Worm (Caenorhabditis elegans) whole organism, L1 larva: Measurements from ENCODE around the gene farl-11.

Experiments used
- C04F5.9 ChIP-seq: sonication (generic microtip); optimal IDR thresholded peaks from 2 replicates; lab custom pipeline; 2016; ENCODE audit warnings: missing genetic modification characterization, missing compliant biosample characterization
- C16A3.4 ChIP-seq: fragments of 150-350 bp; optimal IDR thresholded peaks from 2 replicates; lab custom pipeline; 2014; ENCODE audit warnings: missing biosample characterization, missing genetic modification characterization
- C34B4.2 ChIP-seq: sonication (generic microtip); optimal IDR thresholded peaks from 2 replicates; lab custom pipeline; 2017; ENCODE audit warnings: mild to moderate bottlenecking, missing genetic modification characterization, missing compliant biosample characterization
- F16B12.6 ChIP-seq: fragments of 150-350 bp; optimal IDR thresholded peaks from 2 replicates; lab custom pipeline; 2014; ENCODE audit warnings: missing biosample characterization, missing genetic modification characterization
- aha-1 ChIP-seq: fragments of 150-350 bp; optimal IDR thresholded peaks from 2 replicates; lab custom pipeline; 2014; ENCODE audit warnings: missing biosample characterization, missing genetic modification characterization
- alr-1 ChIP-seq: fragments of 200-800 bp; sonication (Bioruptor generic); optimal IDR thresholded peaks from 2 replicates; lab custom pipeline; 2018; ENCODE audit warnings: borderline replicate concordance, mild to moderate bottlenecking, missing genetic modification characterization, missing compliant biosample characterization
- ceh-82 ChIP-seq, 3 experiments: fragments of 150-350 bp in 1 of 3; sonication (generic microtip) in 2 of 3; optimal IDR thresholded peaks; 2 replicates each; lab custom pipeline; 2014 to 2017; ENCODE audit warnings: missing biosample characterization in 3 of 3, missing genetic modification characterization in 3 of 3
- ceh-88 ChIP-seq: fragments of 200-800 bp; sonication (Bioruptor generic); IDR thresholded peaks from 2 replicates; pipeline ENCODE4 v1.3.6; 2022; ENCODE audit warnings: missing genetic modification characterization, missing compliant biosample characterization
- ceh-90 ChIP-seq: sonication (generic microtip); optimal IDR thresholded peaks from 2 replicates; lab custom pipeline; 2016; ENCODE audit warnings: missing genetic modification characterization, missing compliant biosample characterization
- dpl-1 ChIP-seq, 3 experiments: fragments of 150-350 bp in 2 of 3; sonication (generic microtip) in 1 of 3; optimal IDR thresholded peaks; 2 replicates each; lab custom pipeline; 2014 to 2017; ENCODE audit warnings: missing biosample characterization in 3 of 3, missing genetic modification characterization in 3 of 3, missing genetic modification reagents in 3 of 3
- dsc-1 ChIP-seq: sonication (generic microtip); optimal IDR thresholded peaks from 2 replicates; lab custom pipeline; 2016; ENCODE audit warnings: mild to moderate bottlenecking, missing genetic modification characterization, missing compliant biosample characterization
- efl-3 ChIP-seq: fragments of 200-800 bp; sonication (Bioruptor generic); optimal IDR thresholded peaks from 2 replicates; lab custom pipeline; 2018; ENCODE audit warnings: mild to moderate bottlenecking, missing genetic modification characterization, missing compliant biosample characterization
- egl-13 ChIP-seq: sonication (generic microtip); optimal IDR thresholded peaks from 2 replicates; lab custom pipeline; 2016; ENCODE audit warnings: missing genotype, missing genetic modification reagents, missing genetic modification characterization, missing compliant biosample characterization
- elt-3 ChIP-seq, 6 experiments: fragments of 150-350 bp in 1 of 6; sonication (generic microtip); optimal IDR thresholded peaks; 2 replicates each; lab custom pipeline; 2017 to 2018; ENCODE audit warnings: missing biosample characterization in 6 of 6, missing genetic modification characterization in 6 of 6, inconsistent platforms in 1 of 6
- ets-5 ChIP-seq: fragments of 200-800 bp; sonication (Bioruptor generic); IDR thresholded peaks from 2 replicates; pipeline ENCODE4 v1.3.6; 2022; ENCODE audit warnings: missing genetic modification characterization, missing compliant biosample characterization
- fkh-8 ChIP-seq: sonication (generic microtip); optimal IDR thresholded peaks from 2 replicates; lab custom pipeline; 2016; ENCODE audit warnings: mild to moderate bottlenecking, missing genetic modification characterization, missing compliant biosample characterization
- fos-1 ChIP-seq: fragments of 150-350 bp; optimal IDR thresholded peaks from 2 replicates; lab custom pipeline; 2014; ENCODE audit warnings: missing biosample characterization, missing genetic modification characterization
- grh-1 ChIP-seq: fragments of 200-800 bp; sonication (Bioruptor generic); IDR thresholded peaks from 2 replicates; pipeline ENCODE4 v1.3.6; 2022; ENCODE audit warnings: missing genetic modification reagents, missing genetic modification characterization, missing compliant biosample characterization
- hlh-4 ChIP-seq: sonication (generic microtip); optimal IDR thresholded peaks from 2 replicates; lab custom pipeline; 2016; ENCODE audit warnings: mild to moderate bottlenecking, missing genetic modification characterization, missing compliant biosample characterization
- irx-1 ChIP-seq: sonication (generic microtip); optimal IDR thresholded peaks from 2 replicates; lab custom pipeline; 2016; ENCODE audit warnings: missing genetic modification characterization, missing compliant biosample characterization
- lin-13 ChIP-seq: fragments of 150-350 bp; optimal IDR thresholded peaks from 2 replicates; lab custom pipeline; 2014; ENCODE audit warnings: missing biosample characterization, missing genetic modification reagents, missing genetic modification characterization
- lin-15B ChIP-seq: fragments of 150-350 bp; sonication (generic microtip); optimal IDR thresholded peaks from 3 replicates; lab custom pipeline; 2014; ENCODE audit warnings: missing biosample characterization, missing genetic modification characterization
- lin-39 ChIP-seq: fragments of 150-350 bp; optimal IDR thresholded peaks from 2 replicates; lab custom pipeline; 2014; ENCODE audit warnings: missing biosample characterization, missing genetic modification reagents, missing genetic modification characterization
- lsy-2 ChIP-seq, 2 experiments: fragments of 150-350 bp; optimal IDR thresholded peaks; 2 replicates each; lab custom pipeline; 2014; ENCODE audit warnings: missing biosample characterization in 2 of 2, missing genetic modification characterization in 2 of 2
- mab-9 ChIP-seq: fragments of 200-800 bp; sonication (Bioruptor generic); IDR thresholded peaks from 2 replicates; pipeline ENCODE4 v1.3.6; 2022; ENCODE audit warnings: missing genetic modification reagents, missing genetic modification characterization, missing compliant biosample characterization
- mep-1 ChIP-seq: fragments of 150-350 bp; optimal IDR thresholded peaks from 2 replicates; lab custom pipeline; 2014; ENCODE audit warnings: missing biosample characterization, missing genetic modification characterization
- nhr-11 ChIP-seq: fragments of 150-350 bp; optimal IDR thresholded peaks from 2 replicates; lab custom pipeline; 2014; ENCODE audit warnings: missing biosample characterization, missing genetic modification characterization
- nhr-12 ChIP-seq: sonication (generic microtip); optimal IDR thresholded peaks from 2 replicates; lab custom pipeline; 2017; ENCODE audit warnings: missing biosample characterization, missing genetic modification characterization
- nhr-20 ChIP-seq: sonication (generic microtip); optimal IDR thresholded peaks from 2 replicates; lab custom pipeline; 2016; ENCODE audit warnings: mild to moderate bottlenecking, missing genetic modification characterization, missing compliant biosample characterization
- nhr-47 ChIP-seq: sonication (generic microtip); optimal IDR thresholded peaks from 2 replicates; lab custom pipeline; 2016; ENCODE audit warnings: mild to moderate bottlenecking, missing genetic modification characterization, moderate library complexity, missing compliant biosample characterization
- nhr-90 ChIP-seq: sonication (generic microtip); optimal IDR thresholded peaks from 2 replicates; lab custom pipeline; 2016; ENCODE audit warnings: mild to moderate bottlenecking, missing genetic modification characterization, missing compliant biosample characterization; ENCODE audit not compliant: poor library complexity
- pax-3 ChIP-seq: fragments of 200-800 bp; sonication (Bioruptor generic); optimal IDR thresholded peaks from 2 replicates; lab custom pipeline; 2018; ENCODE audit warnings: mild to moderate bottlenecking, missing genetic modification characterization, moderate library complexity, missing compliant biosample characterization
- skn-1 ChIP-seq: fragments of 150-350 bp; optimal IDR thresholded peaks from 2 replicates; lab custom pipeline; 2014; ENCODE audit warnings: missing biosample characterization, missing genetic modification characterization
- snpc-4 ChIP-seq: fragments of 150-350 bp; optimal IDR thresholded peaks from 2 replicates; lab custom pipeline; 2014; ENCODE audit warnings: missing biosample characterization, missing genetic modification characterization
- snu-23 ChIP-seq: sonication (generic microtip); optimal IDR thresholded peaks from 2 replicates; lab custom pipeline; 2016; ENCODE audit warnings: missing genetic modification characterization, missing compliant biosample characterization
- sox-4 ChIP-seq: sonication (generic microtip); optimal IDR thresholded peaks from 2 replicates; lab custom pipeline; 2016; ENCODE audit warnings: missing genetic modification characterization, missing compliant biosample characterization
- sup-37 ChIP-seq: fragments of 200-800 bp; sonication (Bioruptor generic); optimal IDR thresholded peaks from 2 replicates; lab custom pipeline; 2018; ENCODE audit warnings: mild to moderate bottlenecking, missing genetic modification characterization, missing compliant biosample characterization
- swsn-7 ChIP-seq: sonication (generic microtip); optimal IDR thresholded peaks from 2 replicates; lab custom pipeline; 2016; ENCODE audit warnings: missing genetic modification characterization, missing compliant biosample characterization
- tlp-1 ChIP-seq: fragments of 150-350 bp; optimal IDR thresholded peaks from 2 replicates; lab custom pipeline; 2014; ENCODE audit warnings: missing biosample characterization, missing genetic modification characterization
- unc-130 ChIP-seq: fragments of 150-350 bp; optimal IDR thresholded peaks from 2 replicates; lab custom pipeline; 2017; ENCODE audit warnings: missing biosample characterization, missing genetic modification characterization, inconsistent platforms
- vab-15 ChIP-seq: sonication (generic microtip); optimal IDR thresholded peaks from 2 replicates; lab custom pipeline; 2017; ENCODE audit warnings: missing genotype, mild to moderate bottlenecking, missing genetic modification characterization, missing compliant biosample characterization
- zip-4 ChIP-seq: fragments of 200-800 bp; sonication (Bioruptor generic); optimal IDR thresholded peaks from 2 replicates; lab custom pipeline; 2018; ENCODE audit warnings: mild to moderate bottlenecking, missing genetic modification characterization, moderate library complexity, missing compliant biosample characterization
- ztf-11 ChIP-seq, 2 experiments: sonication (generic microtip); optimal IDR thresholded peaks; 2 replicates each; lab custom pipeline; 2016 to 2017; ENCODE audit warnings: missing genetic modification characterization in 2 of 2, missing biosample characterization in 1 of 2, missing compliant biosample characterization in 1 of 2
- ztf-4 ChIP-seq: fragments of 150-350 bp; optimal IDR thresholded peaks from 2 replicates; lab custom pipeline; 2014; ENCODE audit warnings: missing biosample characterization, missing genetic modification characterization

Gene farl-11

ce11 chrII:7072590-7073536 is 32.0 kb downstream of the farl-11 start (continued):
- peak; percentile 75 for TF ChIP-seq sox-4 (tag; lab: Kevin White, UChicago)
- peak; percentile 31 for TF ChIP-seq F16B12.6 (tag; lab: Kevin White, UChicago)
- no peak for TF ChIP-seq tlp-1 (tag; lab: Kevin White, UChicago)
- peak; percentile 66 for TF ChIP-seq irx-1 (tag; lab: Kevin White, UChicago)
- TF ChIP-seq vab-15 (tag; lab: Kevin White, UChicago) = peak; percentile 65
- TF ChIP-seq C16A3.4 (tag; lab: Kevin White, UChicago) = peak; percentile 86
- TF ChIP-seq ceh-90 (tag; lab: Kevin White, UChicago) = peak; percentile 77
- peak; percentile 75 for TF ChIP-seq dsc-1 (tag; lab: Kevin White, UChicago)
- TF ChIP-seq lin-15B (tag; lab: Kevin White, UChicago) = peak; percentile 70
- TF ChIP-seq fos-1 (tag; lab: Kevin White, UChicago) = peak; percentile 62
- TF ChIP-seq nhr-20 (tag; lab: Kevin White, UChicago) = peak; percentile 79
- peak; percentile 73 for TF ChIP-seq swsn-7 (tag; lab: Kevin White, UChicago)
- TF ChIP-seq pax-3 (tag; lab: Kevin White, UChicago) = peak; percentile 86
- TF ChIP-seq ceh-82 (tag; optimal IDR thresholded peaks at IDR 0.05; lab: Kevin White, UChicago) = peak; percentile 22 to 34 (median 32)
- TF ChIP-seq nhr-47 = peak; percentile 84
- no peak for TF ChIP-seq mab-9 (GFP tag; lab: Robert Waterston, UW)
- TF ChIP-seq hlh-4 = peak; percentile 21
- peak; percentile 66 for TF ChIP-seq snpc-4 (tag; lab: Kevin White, UChicago)
- peak; percentile 89 for TF ChIP-seq fkh-8
- TF ChIP-seq grh-1 (GFP tag; lab: Robert Waterston, UW) = no peak
- TF ChIP-seq ztf-4 (tag; lab: Kevin White, UChicago) = no peak
- TF ChIP-seq egl-13 (tag; lab: Kevin White, UChicago) = peak; percentile 65
- TF ChIP-seq unc-130 (tag; lab: Kevin White, UChicago) = peak; percentile 37
- TF ChIP-seq sup-37 = no peak
- no peak for TF ChIP-seq lin-39 (tag; lab: Kevin White, UChicago)
- TF ChIP-seq C04F5.9 = peak; percentile 67
- no peak for TF ChIP-seq C34B4.2 (tag; lab: Kevin White, UChicago)
- no peak for TF ChIP-seq aha-1
- TF ChIP-seq lin-13 (GFP tag; lab: Kevin White, UChicago) = peak; percentile 54
- TF ChIP-seq mep-1 (tag; lab: Kevin White, UChicago) = peak; percentile 89
- TF ChIP-seq alr-1 (tag; lab: Kevin White, UChicago) = no peak
- peak; percentile 23 for TF ChIP-seq nhr-11 (tag; lab: Kevin White, UChicago)
- peak; percentile 71 to 91 for TF ChIP-seq lsy-2 (tag; optimal IDR thresholded peaks at IDR 0.05; lab: Kevin White, UChicago)
- TF ChIP-seq dpl-1 (GFP tag; optimal IDR thresholded peaks at IDR 0.05; lab: Kevin White, UChicago) = peak; percentile 55 to 71 (median 61)
- no peak for TF ChIP-seq nhr-12 (tag; lab: Kevin White, UChicago)
- TF ChIP-seq nhr-90 (tag; lab: Kevin White, UChicago) = peak; percentile 80
- TF ChIP-seq zip-4 (GFP tag; lab: Kevin White, UChicago) = no peak
- TF ChIP-seq elt-3 (tag; optimal IDR thresholded peaks at IDR 0.05; lab: Kevin White, UChicago) = peak in 3 of 6 experiments; percentile 24 to 70 (median 42)
- no peak for TF ChIP-seq ets-5 (GFP tag; lab: Robert Waterston, UW)
- no peak for TF ChIP-seq efl-3 (GFP tag; lab: Kevin White, UChicago)
- peak; percentile 79 for TF ChIP-seq snu-23 (GFP tag; lab: Kevin White, UChicago)
- peak; percentile 73 for TF ChIP-seq ceh-88 (GFP tag; lab: Robert Waterston, UW)
- peak; percentile 77 for TF ChIP-seq skn-1 (tag; lab: Kevin White, UChicago)
- TF ChIP-seq ztf-11 (tag; optimal IDR thresholded peaks at IDR 0.05; lab: Kevin White, UChicago) = peak in 1 of 2 experiments; percentile 78
- TF ChIP-seq, all 84 proteins: peak for 53
